Worm (Caenorhabditis elegans): ENCODE data around the gene F23A7.1.

ce11 chrX:16199200-16199764 is 17.9 kb upstream of the F23A7.1 start, which contains the start of gene R11.3:
- TF ChIP-seq fkh-10 (GFP tag; optimal IDR thresholded peaks at IDR 0.05) (no peak), zag-1 (tag; optimal IDR thresholded peaks at IDR 0.05) (no peak), aly-2 (tag; optimal IDR thresholded peaks at IDR 0.05) (no peak), nhr-77 (tag; optimal IDR thresholded peaks at IDR 0.05) (no peak), sea-2 (GFP tag; optimal IDR thresholded peaks at IDR 0.05) (no peak), nhr-76 (tag; optimal IDR thresholded peaks at IDR 0.05) (no peak), nhr-11 (tag; optimal IDR thresholded peaks at IDR 0.05) (no peak), elt-3 (tag; optimal IDR thresholded peaks at IDR 0.05) (no peak), nhr-237 (tag; optimal IDR thresholded peaks at IDR 0.05) (no peak), lin-39 (tag; optimal IDR thresholded peaks at IDR 0.05) (no peak), egl-5 (tag; optimal IDR thresholded peaks at IDR 0.05) (no peak), elt-1 (tag; optimal IDR thresholded peaks at IDR 0.05) (no peak), snpc-4 (tag; optimal IDR thresholded peaks at IDR 0.05) (no peak)

All from whole organism, L3 larva.